Worm (Caenorhabditis elegans) whole organism, L4 larva: ENCODE measurements around the gene Y38F2AR.10.

ENCODE experiments used
- D1046.2 ChIP-seq: fragments of 200-800 bp; sonication (Bioruptor generic); IDR thresholded peaks from 2 replicates; pipeline ENCODE4 v1.3.6; 2022; ENCODE audit warnings: missing genetic modification characterization, missing compliant biosample characterization
- R02D3.7 ChIP-seq: fragments of 150-350 bp; sonication (generic microtip); optimal IDR thresholded peaks from 3 replicates; lab custom pipeline; 2014; ENCODE audit warnings: missing biosample characterization, missing genetic modification characterization
- T20F7.1 ChIP-seq: fragments of 200-800 bp; sonication (Bioruptor generic); optimal IDR thresholded peaks from 2 replicates; lab custom pipeline; 2018; ENCODE audit warnings: mild to moderate bottlenecking, missing genetic modification characterization, missing compliant biosample characterization
- Y48G9A.11 ChIP-seq: fragments of 200-800 bp; sonication (Bioruptor generic); IDR thresholded peaks from 2 replicates; pipeline ENCODE4 v1.3.6; 2022; ENCODE audit warnings: missing genetic modification reagents, missing genetic modification characterization, missing compliant biosample characterization
- Y5F2A.4 ChIP-seq: fragments of 200-800 bp; sonication (Bioruptor generic); optimal IDR thresholded peaks from 2 replicates; lab custom pipeline; 2018; ENCODE audit warnings: mild to moderate bottlenecking, missing genetic modification characterization, missing compliant biosample characterization
- Y75B8A.6 ChIP-seq: fragments of 200-800 bp; sonication (Bioruptor generic); IDR thresholded peaks from 2 replicates; pipeline ENCODE4 v1.3.6; 2022; ENCODE audit warnings: missing genetic modification reagents, missing genetic modification characterization, missing compliant biosample characterization
- ZK546.5 ChIP-seq, 2 experiments: sonication (generic microtip); optimal IDR thresholded peaks; 2 replicates each; lab custom pipeline; 2017; ENCODE audit warnings: missing biosample characterization in 2 of 2, missing genetic modification characterization in 2 of 2
- aha-1 ChIP-seq: fragments of 150-350 bp; peaks from one replicate; lab custom pipeline; 2014; ENCODE audit warnings: missing biosample characterization, missing genetic modification characterization
- aly-2 ChIP-seq: sonication (generic microtip); optimal IDR thresholded peaks from 2 replicates; lab custom pipeline; 2018; ENCODE audit warnings: missing biosample characterization, missing genetic modification characterization
- arid-1 ChIP-seq: fragments of 200-800 bp; sonication (Bioruptor generic); conservative IDR thresholded peaks from 2 replicates; pipeline ENCODE4 v1.3.6; 2022; ENCODE audit warnings: missing genetic modification reagents, missing genetic modification characterization, missing compliant biosample characterization
- attf-4 ChIP-seq: sonication (generic microtip); optimal IDR thresholded peaks from 3 replicates; lab custom pipeline; 2017; ENCODE audit warnings: missing biosample characterization, missing genetic modification characterization
- ceh-28 ChIP-seq: fragments of 150-350 bp; optimal IDR thresholded peaks from 2 replicates; lab custom pipeline; 2014; ENCODE audit warnings: missing biosample characterization, missing genetic modification reagents, missing genetic modification characterization
- ceh-32 ChIP-seq: sonication (generic microtip); optimal IDR thresholded peaks from 2 replicates; lab custom pipeline; 2016; ENCODE audit warnings: mild to moderate bottlenecking, missing genetic modification characterization, missing compliant biosample characterization; ENCODE audit not compliant: poor library complexity
- cey-2 ChIP-seq: sonication (generic microtip); optimal IDR thresholded peaks from 3 replicates; lab custom pipeline; 2017; ENCODE audit warnings: missing genetic modification characterization, mild to moderate bottlenecking, missing compliant biosample characterization, antibody characterized with exemption, borderline replicate concordance; ENCODE audit not compliant: insufficient read depth
- daf-16 ChIP-seq, 3 experiments: sonication (generic microtip); optimal IDR thresholded peaks; 2 replicates each; lab custom pipeline; 2016 to 2017; ENCODE audit warnings: missing genetic modification characterization in 3 of 3, missing genetic modification reagents in 3 of 3, mild to moderate bottlenecking in 2 of 3, missing compliant biosample characterization in 2 of 3, missing biosample characterization in 1 of 3, moderate library complexity in 1 of 3
- daf-19 ChIP-seq: fragments of 200-800 bp; sonication (Bioruptor generic); conservative IDR thresholded peaks from 2 replicates; pipeline ENCODE4 v1.3.6; 2022; ENCODE audit warnings: missing genetic modification characterization, missing compliant biosample characterization
- egl-43 ChIP-seq: fragments of 200-800 bp; sonication (Bioruptor generic); IDR thresholded peaks from 2 replicates; pipeline ENCODE4 v1.3.6; 2022; ENCODE audit warnings: missing genetic modification reagents, missing genetic modification characterization, missing compliant biosample characterization
- fos-1 ChIP-seq: fragments of 150-350 bp; optimal IDR thresholded peaks from 2 replicates; lab custom pipeline; 2014; ENCODE audit warnings: missing biosample characterization, missing genetic modification characterization
- hlh-30 ChIP-seq: sonication (generic microtip); optimal IDR thresholded peaks from 2 replicates; lab custom pipeline; 2017; ENCODE audit warnings: antibody characterized with exemption, mild to moderate bottlenecking, missing genetic modification characterization, missing compliant biosample characterization; ENCODE audit not compliant: insufficient read depth
- hmg-1.1 ChIP-seq: fragments of 200-800 bp; sonication (Bioruptor generic); IDR thresholded peaks from 2 replicates; pipeline ENCODE4 v1.3.6; 2022; ENCODE audit warnings: missing genetic modification reagents, missing genetic modification characterization, missing compliant biosample characterization
- jun-1 ChIP-seq: fragments of 150-350 bp; optimal IDR thresholded peaks from 2 replicates; lab custom pipeline; 2014; ENCODE audit warnings: missing biosample characterization, missing genetic modification reagents, missing genetic modification characterization
- lin-15B ChIP-seq: fragments of 150-350 bp; sonication (generic microtip); optimal IDR thresholded peaks from 3 replicates; lab custom pipeline; 2014; ENCODE audit warnings: missing biosample characterization, missing genetic modification characterization
- lin-39 ChIP-seq: fragments of 150-350 bp; optimal IDR thresholded peaks from 2 replicates; lab custom pipeline; 2014; ENCODE audit warnings: missing biosample characterization, missing genetic modification reagents, missing genetic modification characterization
- lsy-2 ChIP-seq, 2 experiments: fragments of 150-350 bp in 1 of 2; sonication (generic microtip) in 1 of 2; optimal IDR thresholded peaks; 2 replicates each; lab custom pipeline; 2014 to 2017; ENCODE audit warnings: missing biosample characterization in 2 of 2, missing genetic modification characterization in 2 of 2
- mdl-1 ChIP-seq, 2 experiments: fragments of 150-350 bp in 1 of 2; sonication (generic microtip) in 1 of 2; optimal IDR thresholded peaks; 2 replicates each; lab custom pipeline; 2014 to 2017; ENCODE audit warnings: missing biosample characterization in 2 of 2, missing genetic modification characterization in 2 of 2
- mep-1 ChIP-seq: fragments of 150-350 bp; sonication (generic microtip); optimal IDR thresholded peaks from 3 replicates; lab custom pipeline; 2014; ENCODE audit warnings: missing biosample characterization, missing genetic modification characterization
- mxl-2 ChIP-seq: fragments of 200-800 bp; sonication (Bioruptor generic); conservative IDR thresholded peaks from 2 replicates; pipeline ENCODE4 v1.3.6; 2022; ENCODE audit warnings: missing genetic modification reagents, missing genetic modification characterization, missing compliant biosample characterization
- nhr-10 ChIP-seq: fragments of 150-350 bp; optimal IDR thresholded peaks from 2 replicates; lab custom pipeline; 2014; ENCODE audit warnings: missing biosample characterization, missing genetic modification characterization
- nhr-102 ChIP-seq: sonication (generic microtip); optimal IDR thresholded peaks from 2 replicates; lab custom pipeline; 2016; ENCODE audit warnings: mild to moderate bottlenecking, missing genetic modification characterization, moderate library complexity, missing compliant biosample characterization
- nhr-237 ChIP-seq: sonication (generic microtip); optimal IDR thresholded peaks from 2 replicates; lab custom pipeline; 2017; ENCODE audit warnings: missing biosample characterization, missing genetic modification characterization
- nhr-48 ChIP-seq: sonication (generic microtip); optimal IDR thresholded peaks from 2 replicates; lab custom pipeline; 2016; ENCODE audit warnings: mild to moderate bottlenecking, missing genetic modification characterization, missing compliant biosample characterization
- nhr-6 ChIP-seq: fragments of 150-350 bp; optimal IDR thresholded peaks from 2 replicates; lab custom pipeline; 2014; ENCODE audit warnings: missing biosample characterization, missing genetic modification characterization
- pha-4 ChIP-seq, 2 experiments: fragments of 150-350 bp in 1 of 2; fragments of 200-800 bp in 1 of 2; sonication (Bioruptor generic) in 1 of 2; IDR thresholded peaks in 1 of 2; optimal IDR thresholded peaks in 1 of 2; 2 replicates each; pipeline versions ENCODE4 v1.3.6 to Lab custom; 2014 to 2022; ENCODE audit warnings: missing genetic modification characterization in 2 of 2, missing genetic modification reagents in 2 of 2, missing biosample characterization in 1 of 2, missing compliant biosample characterization in 1 of 2
- rbr-2 ChIP-seq: sonication (generic microtip); optimal IDR thresholded peaks from 2 replicates; lab custom pipeline; 2016; ENCODE audit warnings: missing genotype, missing genetic modification characterization, missing compliant biosample characterization
- set-16 ChIP-seq: fragments of 200-800 bp; sonication (Bioruptor generic); IDR thresholded peaks from 2 replicates; pipeline ENCODE4 v1.3.6; 2022; ENCODE audit warnings: missing genetic modification reagents, missing genetic modification characterization, missing compliant biosample characterization
- skn-1 ChIP-seq: fragments of 150-350 bp; optimal IDR thresholded peaks from 2 replicates; lab custom pipeline; 2014; ENCODE audit warnings: missing biosample characterization, missing genetic modification characterization
- tag-97 ChIP-seq: fragments of 200-800 bp; sonication (Bioruptor generic); IDR thresholded peaks from 2 replicates; pipeline ENCODE4 v1.3.6; 2022; ENCODE audit warnings: missing genetic modification characterization, missing compliant biosample characterization
- tra-1 ChIP-seq: fragments of 200-800 bp; sonication (Bioruptor generic); IDR thresholded peaks from 2 replicates; pipeline ENCODE4 v1.3.6; 2022; ENCODE audit warnings: missing genetic modification reagents, missing genetic modification characterization, missing compliant biosample characterization
- zfp-3 ChIP-seq: fragments of 200-800 bp; sonication (Bioruptor generic); conservative IDR thresholded peaks from 2 replicates; pipeline ENCODE4 v1.3.6; 2022; ENCODE audit warnings: missing genetic modification reagents, missing genetic modification characterization, missing compliant biosample characterization
- zip-2 ChIP-seq: fragments of 150-350 bp; optimal IDR thresholded peaks from 2 replicates; lab custom pipeline; 2014; ENCODE audit warnings: missing biosample characterization, missing genetic modification characterization

Y38F2AR.10 gene

ce11 chrIV:2408437-2408836, 9.1 kb upstream of the Y38F2AR.10 start (continued):
- no peak for TF ChIP-seq fos-1 (tag; lab: Kevin White, UChicago)
- no peak for TF ChIP-seq lin-39 (tag; lab: Kevin White, UChicago)
- TF ChIP-seq hlh-30 (tag; lab: Kevin White, UChicago), result peak; percentile 73
- TF ChIP-seq ZK546.5 (tag; optimal IDR thresholded peaks at IDR 0.05; lab: Kevin White, UChicago), result peak in 1 of 2 experiments; percentile 4
- peak; percentile 75 for TF ChIP-seq nhr-6
- TF ChIP-seq lsy-2 (tag; optimal IDR thresholded peaks at IDR 0.05; lab: Kevin White, UChicago), result peak in 1 of 2 experiments; percentile 86
- TF ChIP-seq pha-4 (GFP tag; IDR thresholded peaks at IDR 0.05; lab: Robert Waterston, UW), result peak; percentile 82
- TF ChIP-seq pha-4 (tag; optimal IDR thresholded peaks at IDR 0.05; lab: Kevin White, UChicago), result no peak
- TF ChIP-seq nhr-237 (tag; lab: Kevin White, UChicago), result no peak
- peak; percentile 82 for TF ChIP-seq Y5F2A.4 (GFP tag; lab: Kevin White, UChicago)
- peak; percentile 26 for TF ChIP-seq zip-2 (tag; lab: Kevin White, UChicago)
- TF ChIP-seq ceh-28 (tag; lab: Kevin White, UChicago), result no peak
- TF ChIP-seq set-16 (GFP tag; lab: Robert Waterston, UW), result peak; percentile 78
- no peak for TF ChIP-seq R02D3.7 (tag; lab: Kevin White, UChicago)
- TF ChIP-seq aly-2, result no peak
- TF ChIP-seq mxl-2 (GFP tag; lab: Robert Waterston, UW), result 0 out of 2 replicates have a peak, but pooled peaks have one; percentile 29
- no peak for TF ChIP-seq nhr-10 (tag; lab: Kevin White, UChicago)
- TF ChIP-seq Y75B8A.6 (GFP tag; lab: Robert Waterston, UW), result peak; percentile 71; the same call in 1 of the 2 replicates
- TF ChIP-seq mep-1 (tag; lab: Kevin White, UChicago), result peak; percentile 93
- peak; percentile 81 for TF ChIP-seq tra-1
- peak; percentile 83 for TF ChIP-seq rbr-2 (tag; lab: Kevin White, UChicago)
- TF ChIP-seq daf-16 (GFP tag; optimal IDR thresholded peaks at IDR 0.05; lab: Kevin White, UChicago), result peak; percentile 75 to 81
- peak; percentile 69 for TF ChIP-seq daf-16 (tag; optimal IDR thresholded peaks at IDR 0.05; lab: Kevin White, UChicago)
- peak; percentile 95 for TF ChIP-seq egl-43 (GFP tag; lab: Robert Waterston, UW)
- peak; percentile 74 for TF ChIP-seq nhr-48 (tag; lab: Kevin White, UChicago)
- peak; percentile 92 for TF ChIP-seq hmg-1.1 (GFP tag; lab: Robert Waterston, UW)
- TF ChIP-seq cey-2, result no peak
- TF ChIP-seq tag-97 (GFP tag; lab: Robert Waterston, UW), result no peak
- TF ChIP-seq D1046.2 (GFP tag; lab: Robert Waterston, UW), result peak; percentile 81; the same call in 1 of the 2 replicates
- TF ChIP-seq Y48G9A.11 (GFP tag; lab: Robert Waterston, UW), result peak; percentile 85
- TF ChIP-seq daf-19 (GFP tag; lab: Robert Waterston, UW), result no peak
- TF ChIP-seq nhr-102 (tag; lab: Kevin White, UChicago), result peak; percentile 81
- TF ChIP-seq mdl-1 (tag; optimal IDR thresholded peaks at IDR 0.05; lab: Kevin White, UChicago), result peak in 1 of 2 experiments; percentile 29
- no peak for TF ChIP-seq attf-4 (tag; lab: Kevin White, UChicago)
- TF ChIP-seq jun-1, result peak; percentile 33
- TF ChIP-seq ceh-32 (tag; lab: Kevin White, UChicago), result peak; percentile 8
- TF ChIP-seq aha-1, result peak; percentile 97
- TF ChIP-seq skn-1 (tag; lab: Kevin White, UChicago), result no peak
- no peak for TF ChIP-seq lin-15B (tag; lab: Kevin White, UChicago)
- peak; percentile 79 for TF ChIP-seq zfp-3 (GFP tag; lab: Robert Waterston, UW)
- no peak for TF ChIP-seq T20F7.1 (GFP tag; lab: Kevin White, UChicago)

ce11 chrIV:2407704-2408103, 8.4 kb upstream of the Y38F2AR.10 start:
- TF ChIP-seq arid-1 (GFP tag; lab: Robert Waterston, UW), result no peak
- TF ChIP-seq aha-1, result peak; percentile 92
